Worm (Caenorhabditis elegans): ENCODE data around the gene F32E10.8.

ce11 chrIV:7547843-7548578, 19.4 kb upstream of the F32E10.8 start, which contains the start of the genes cdd-2 and oef-1:
- TF ChIP-seq ama-1 (optimal IDR thresholded peaks at IDR 0.05) (no peak), flt-1 (GFP tag; IDR thresholded peaks at IDR 0.05) (no peak), aly-1 (tag; optimal IDR thresholded peaks at IDR 0.05) (no peak), ceh-13 (GFP tag; optimal IDR thresholded peaks at IDR 0.05) (no peak), tbx-37 (GFP tag; conservative IDR thresholded peaks at IDR 0.05) (no peak), hmg-4 (GFP tag; optimal IDR thresholded peaks at IDR 0.05) (no peak), ets-7 (tag; optimal IDR thresholded peaks at IDR 0.05) (no peak), B0310.2 (tag; optimal IDR thresholded peaks at IDR 0.05) (no peak), scrt-1 (GFP tag; IDR thresholded peaks at IDR 0.05) (no peak), sea-1 (GFP tag; conservative IDR thresholded peaks at IDR 0.05) (no peak), hnd-1 (tag; optimal IDR thresholded peaks at IDR 0.05) (no peak), hmbx-1 (tag; optimal IDR thresholded peaks at IDR 0.05) (no peak)
